Worm (Caenorhabditis elegans) whole organism, L4 larva: ENCODE data around the gene F42A10.5.

Source experiments
- D1046.2 ChIP-seq: fragments of 200-800 bp; sonication (Bioruptor generic); IDR thresholded peaks from 2 replicates; pipeline ENCODE4 v1.3.6; 2022; ENCODE audit warnings: missing genetic modification characterization, missing compliant biosample characterization
- F44E2.7 ChIP-seq: fragments of 200-800 bp; sonication (Bioruptor generic); IDR thresholded peaks from 2 replicates; pipeline ENCODE4 v2.1.2; 2022; ENCODE audit warnings: missing genetic modification characterization, missing compliant biosample characterization
- F49E8.2 ChIP-seq: sonication (generic microtip); optimal IDR thresholded peaks from 2 replicates; lab custom pipeline; 2016; ENCODE audit warnings: missing compliant biosample characterization, mild to moderate bottlenecking, missing genetic modification characterization, borderline replicate concordance
- Y48G9A.11 ChIP-seq: fragments of 200-800 bp; sonication (Bioruptor generic); IDR thresholded peaks from 2 replicates; pipeline ENCODE4 v1.3.6; 2022; ENCODE audit warnings: missing genetic modification reagents, missing genetic modification characterization, missing compliant biosample characterization
- Y5F2A.4 ChIP-seq: fragments of 200-800 bp; sonication (Bioruptor generic); optimal IDR thresholded peaks from 2 replicates; lab custom pipeline; 2018; ENCODE audit warnings: mild to moderate bottlenecking, missing genetic modification characterization, missing compliant biosample characterization
- Y75B8A.6 ChIP-seq: fragments of 200-800 bp; sonication (Bioruptor generic); IDR thresholded peaks from 2 replicates; pipeline ENCODE4 v1.3.6; 2022; ENCODE audit warnings: missing genetic modification reagents, missing genetic modification characterization, missing compliant biosample characterization
- ZK546.5 ChIP-seq, 2 experiments: sonication (generic microtip); optimal IDR thresholded peaks; 2 replicates each; lab custom pipeline; 2017; ENCODE audit warnings: missing biosample characterization in 2 of 2, missing genetic modification characterization in 2 of 2
- aha-1 ChIP-seq: fragments of 150-350 bp; peaks from one replicate; lab custom pipeline; 2014; ENCODE audit warnings: missing biosample characterization, missing genetic modification characterization
- aly-2 ChIP-seq: sonication (generic microtip); optimal IDR thresholded peaks from 2 replicates; lab custom pipeline; 2018; ENCODE audit warnings: missing biosample characterization, missing genetic modification characterization
- ama-1 ChIP-seq: fragments of 150-350 bp; optimal IDR thresholded peaks from 2 replicates; lab custom pipeline; 2014; ENCODE audit warnings: inconsistent platforms, mixed read lengths
- ceh-20 ChIP-seq: fragments of 200-800 bp; sonication (Bioruptor generic); IDR thresholded peaks from 2 replicates; pipeline ENCODE4 v1.3.6; 2022; ENCODE audit warnings: missing genetic modification reagents, missing genetic modification characterization, missing compliant biosample characterization
- ceh-28 ChIP-seq: fragments of 150-350 bp; optimal IDR thresholded peaks from 2 replicates; lab custom pipeline; 2014; ENCODE audit warnings: missing biosample characterization, missing genetic modification reagents, missing genetic modification characterization
- ceh-32 ChIP-seq: sonication (generic microtip); optimal IDR thresholded peaks from 2 replicates; lab custom pipeline; 2016; ENCODE audit warnings: mild to moderate bottlenecking, missing genetic modification characterization, missing compliant biosample characterization; ENCODE audit not compliant: poor library complexity
- ceh-44 ChIP-seq: fragments of 200-800 bp; sonication (Bioruptor generic); IDR thresholded peaks from 2 replicates; pipeline ENCODE4 v1.3.6; 2022; ENCODE audit warnings: missing genetic modification reagents, missing genetic modification characterization, missing compliant biosample characterization
- ceh-82 ChIP-seq: sonication (generic microtip); optimal IDR thresholded peaks from 2 replicates; lab custom pipeline; 2017; ENCODE audit warnings: missing biosample characterization, missing genetic modification characterization
- cey-2 ChIP-seq: sonication (generic microtip); optimal IDR thresholded peaks from 3 replicates; lab custom pipeline; 2017; ENCODE audit warnings: missing genetic modification characterization, mild to moderate bottlenecking, missing compliant biosample characterization, antibody characterized with exemption, borderline replicate concordance; ENCODE audit not compliant: insufficient read depth
- ctbp-1 ChIP-seq: fragments of 200-800 bp; sonication (Bioruptor generic); IDR thresholded peaks from 2 replicates; pipeline ENCODE4 v1.3.6; 2022; ENCODE audit warnings: missing genetic modification reagents, missing genetic modification characterization, missing compliant biosample characterization
- daf-8 ChIP-seq: fragments of 200-800 bp; sonication (Bioruptor generic); IDR thresholded peaks from 2 replicates; pipeline ENCODE4 v1.3.6; 2022; ENCODE audit warnings: missing genetic modification characterization, missing compliant biosample characterization
- dmd-8 ChIP-seq: fragments of 200-800 bp; sonication (Bioruptor generic); IDR thresholded peaks from 2 replicates; pipeline ENCODE4 v1.3.6; 2022; ENCODE audit warnings: missing genetic modification characterization, missing compliant biosample characterization
- gei-8 ChIP-seq: fragments of 200-800 bp; sonication (Bioruptor generic); optimal IDR thresholded peaks from 2 replicates; lab custom pipeline; 2018; ENCODE audit warnings: mild to moderate bottlenecking, missing genetic modification characterization, missing compliant biosample characterization
- hif-1 ChIP-seq, 2 experiments: sonication (generic microtip); optimal IDR thresholded peaks; 2 replicates each; lab custom pipeline; 2016 to 2017; ENCODE audit warnings: missing compliant biosample characterization in 2 of 2, missing genetic modification characterization in 2 of 2, missing genetic modification reagents in 2 of 2, missing genotype in 2 of 2, mild to moderate bottlenecking in 1 of 2
- hlh-11 ChIP-seq: fragments of 200-800 bp; sonication (Bioruptor generic); optimal IDR thresholded peaks from 2 replicates; lab custom pipeline; 2018; ENCODE audit warnings: mild to moderate bottlenecking, missing genetic modification characterization, missing compliant biosample characterization
- hlh-30 ChIP-seq: sonication (generic microtip); optimal IDR thresholded peaks from 2 replicates; lab custom pipeline; 2017; ENCODE audit warnings: antibody characterized with exemption, mild to moderate bottlenecking, missing genetic modification characterization, missing compliant biosample characterization; ENCODE audit not compliant: insufficient read depth
- hmg-1.1 ChIP-seq: fragments of 200-800 bp; sonication (Bioruptor generic); IDR thresholded peaks from 2 replicates; pipeline ENCODE4 v1.3.6; 2022; ENCODE audit warnings: missing genetic modification reagents, missing genetic modification characterization, missing compliant biosample characterization
- lin-13 ChIP-seq: fragments of 150-350 bp; optimal IDR thresholded peaks from 2 replicates; lab custom pipeline; 2014; ENCODE audit warnings: missing biosample characterization, missing genetic modification reagents, missing genetic modification characterization
- lin-29 ChIP-seq: fragments of 200-800 bp; sonication (Bioruptor generic); IDR thresholded peaks from 2 replicates; pipeline ENCODE4 v1.3.6; 2022; ENCODE audit warnings: missing genetic modification reagents, missing genetic modification characterization, missing compliant biosample characterization
- lsy-2 ChIP-seq, 2 experiments: fragments of 150-350 bp in 1 of 2; sonication (generic microtip) in 1 of 2; optimal IDR thresholded peaks; 2 replicates each; lab custom pipeline; 2014 to 2017; ENCODE audit warnings: missing biosample characterization in 2 of 2, missing genetic modification characterization in 2 of 2
- madf-5 ChIP-seq, 2 experiments: fragments of 200-800 bp; sonication (Bioruptor generic); IDR thresholded peaks; 2 replicates each; pipeline ENCODE4 v1.3.6; 2022; ENCODE audit warnings: missing compliant biosample characterization in 2 of 2, missing genetic modification characterization in 2 of 2
- madf-9 ChIP-seq: fragments of 200-800 bp; sonication (Bioruptor generic); conservative IDR thresholded peaks from 2 replicates; pipeline ENCODE4 v1.3.6; 2022; ENCODE audit warnings: missing genetic modification reagents, missing genetic modification characterization, missing compliant biosample characterization
- mdl-1 ChIP-seq, 2 experiments: fragments of 150-350 bp in 1 of 2; sonication (generic microtip) in 1 of 2; optimal IDR thresholded peaks; 2 replicates each; lab custom pipeline; 2014 to 2017; ENCODE audit warnings: missing biosample characterization in 2 of 2, missing genetic modification characterization in 2 of 2
- mdt-29 ChIP-seq: fragments of 200-800 bp; sonication (Bioruptor generic); IDR thresholded peaks from 2 replicates; pipeline ENCODE4 v1.3.6; 2022; ENCODE audit warnings: missing genetic modification reagents, missing genetic modification characterization, missing compliant biosample characterization
- mxl-2 ChIP-seq: fragments of 200-800 bp; sonication (Bioruptor generic); conservative IDR thresholded peaks from 2 replicates; pipeline ENCODE4 v1.3.6; 2022; ENCODE audit warnings: missing genetic modification reagents, missing genetic modification characterization, missing compliant biosample characterization
- mxl-3 ChIP-seq: fragments of 200-800 bp; sonication (Bioruptor generic); optimal IDR thresholded peaks from 2 replicates; lab custom pipeline; 2018; ENCODE audit warnings: mild to moderate bottlenecking, missing genetic modification characterization, missing compliant biosample characterization
- nhr-10 ChIP-seq: fragments of 150-350 bp; optimal IDR thresholded peaks from 2 replicates; lab custom pipeline; 2014; ENCODE audit warnings: missing biosample characterization, missing genetic modification characterization
- nhr-102 ChIP-seq: sonication (generic microtip); optimal IDR thresholded peaks from 2 replicates; lab custom pipeline; 2016; ENCODE audit warnings: mild to moderate bottlenecking, missing genetic modification characterization, moderate library complexity, missing compliant biosample characterization
- nhr-11 ChIP-seq: fragments of 150-350 bp; optimal IDR thresholded peaks from 2 replicates; lab custom pipeline; 2014; ENCODE audit warnings: missing biosample characterization, missing genetic modification characterization
- nhr-28 ChIP-seq: fragments of 150-350 bp; optimal IDR thresholded peaks from 2 replicates; lab custom pipeline; 2014; ENCODE audit warnings: missing biosample characterization, missing genetic modification characterization
- nhr-42 ChIP-seq: fragments of 200-800 bp; sonication (Bioruptor generic); IDR thresholded peaks from 2 replicates; pipeline ENCODE4 v1.3.6; 2022; ENCODE audit warnings: missing genetic modification characterization, missing compliant biosample characterization
- nhr-48 ChIP-seq: sonication (generic microtip); optimal IDR thresholded peaks from 2 replicates; lab custom pipeline; 2016; ENCODE audit warnings: mild to moderate bottlenecking, missing genetic modification characterization, missing compliant biosample characterization
- pqm-1 ChIP-seq: sonication (generic microtip); optimal IDR thresholded peaks from 2 replicates; lab custom pipeline; 2017; ENCODE audit warnings: missing biosample characterization, missing genetic modification characterization
- sdz-12 ChIP-seq: fragments of 200-800 bp; sonication (Bioruptor generic); optimal IDR thresholded peaks from 2 replicates; lab custom pipeline; 2018; ENCODE audit warnings: mild to moderate bottlenecking, missing genetic modification characterization, missing compliant biosample characterization
- skn-1 ChIP-seq: fragments of 150-350 bp; optimal IDR thresholded peaks from 2 replicates; lab custom pipeline; 2014; ENCODE audit warnings: missing biosample characterization, missing genetic modification characterization
- snpc-1.2 ChIP-seq: fragments of 200-800 bp; sonication (Bioruptor generic); IDR thresholded peaks from 2 replicates; pipeline ENCODE4 v1.3.6; 2022; ENCODE audit warnings: missing genetic modification reagents, missing genetic modification characterization, missing compliant biosample characterization
- spr-3 ChIP-seq: fragments of 200-800 bp; sonication (Bioruptor generic); optimal IDR thresholded peaks from 2 replicates; lab custom pipeline; 2018; ENCODE audit warnings: mild to moderate bottlenecking, missing genetic modification characterization, missing compliant biosample characterization
- tra-1 ChIP-seq: fragments of 200-800 bp; sonication (Bioruptor generic); IDR thresholded peaks from 2 replicates; pipeline ENCODE4 v1.3.6; 2022; ENCODE audit warnings: missing genetic modification reagents, missing genetic modification characterization, missing compliant biosample characterization
- unc-130 ChIP-seq: sonication (generic microtip); optimal IDR thresholded peaks from 2 replicates; lab custom pipeline; 2016; ENCODE audit warnings: missing genetic modification reagents, missing genetic modification characterization, missing compliant biosample characterization
- unc-39 ChIP-seq: sonication (generic microtip); optimal IDR thresholded peaks from 2 replicates; lab custom pipeline; 2017; ENCODE audit warnings: missing biosample characterization, missing genetic modification characterization
- unc-62 ChIP-seq, 3 experiments: fragments of 150-350 bp in 1 of 3; sonication (generic microtip); optimal IDR thresholded peaks in 2 of 3; peaks in 1 of 3; 1 replicate in 1 of 3; 2 replicates in 2 of 3; lab custom pipeline; 2014 to 2017; ENCODE audit warnings: missing biosample characterization in 3 of 3, missing genetic modification characterization in 3 of 3, missing genetic modification reagents in 3 of 3, missing genotype in 1 of 3
- zfp-3 ChIP-seq: fragments of 200-800 bp; sonication (Bioruptor generic); conservative IDR thresholded peaks from 2 replicates; pipeline ENCODE4 v1.3.6; 2022; ENCODE audit warnings: missing genetic modification reagents, missing genetic modification characterization, missing compliant biosample characterization

The F42A10.5 gene

DNA sequence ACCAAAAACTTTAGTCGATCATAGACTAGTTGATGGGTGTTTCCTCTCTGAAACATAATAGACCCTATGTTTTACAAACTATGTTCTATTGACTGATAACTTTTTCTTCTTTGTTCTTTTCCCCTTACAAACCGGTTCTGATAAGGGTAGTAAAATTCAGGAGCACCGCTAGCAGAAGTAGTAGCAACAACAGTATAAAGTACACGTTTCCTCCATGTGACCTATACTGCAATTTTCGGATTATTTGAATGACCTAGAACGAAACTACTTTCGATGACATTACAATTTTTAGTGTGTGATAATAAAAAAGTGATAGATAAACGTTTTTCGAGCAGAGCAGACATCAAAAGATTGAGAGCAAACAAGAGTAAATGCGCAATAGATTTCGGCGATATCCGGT, 7.0 kb upstream of the F42A10.5 start (continued):
- TF ChIP-seq nhr-11 (no peak), spr-3 (no peak), nhr-42 (GFP tag; lab: Robert Waterston, UW) (no peak), ceh-32 (tag; lab: Kevin White, UChicago) (no peak), hmg-1.1 (GFP tag; lab: Robert Waterston, UW) (no peak), mxl-2 (GFP tag; lab: Robert Waterston, UW) (no peak), cey-2 (no peak), lin-29 (GFP tag; lab: Robert Waterston, UW) (no peak), unc-39 (tag; lab: Kevin White, UChicago) (no peak), madf-5 (GFP tag; IDR thresholded peaks at IDR 0.05; lab: Robert Waterston, UW) (no peak), nhr-10 (tag; lab: Kevin White, UChicago) (no peak), dmd-8 (GFP tag; lab: Robert Waterston, UW) (no peak), mxl-3 (GFP tag; lab: Kevin White, UChicago) (peak; percentile 4), Y48G9A.11 (GFP tag; lab: Robert Waterston, UW) (no peak), ZK546.5 (tag; optimal IDR thresholded peaks at IDR 0.05; lab: Kevin White, UChicago) (no peak), unc-130 (GFP tag; lab: Kevin White, UChicago) (no peak), aly-2 (tag; lab: Kevin White, UChicago) (no peak), ceh-44 (GFP tag; lab: Robert Waterston, UW) (no peak), hlh-11 (peak; percentile 78), madf-9 (no peak), Y5F2A.4 (GFP tag; lab: Kevin White, UChicago) (no peak), hlh-30 (peak; percentile 5), gei-8 (GFP tag; lab: Kevin White, UChicago) (no peak), tra-1 (GFP tag; lab: Robert Waterston, UW) (0 out of 2 replicates have a peak, but pooled peaks have one; percentile 20), ceh-20 (no peak), ama-1 (lab: Kevin White, UChicago) (no peak), Y75B8A.6 (GFP tag; lab: Robert Waterston, UW) (no peak), ctbp-1 (no peak)

DNA sequence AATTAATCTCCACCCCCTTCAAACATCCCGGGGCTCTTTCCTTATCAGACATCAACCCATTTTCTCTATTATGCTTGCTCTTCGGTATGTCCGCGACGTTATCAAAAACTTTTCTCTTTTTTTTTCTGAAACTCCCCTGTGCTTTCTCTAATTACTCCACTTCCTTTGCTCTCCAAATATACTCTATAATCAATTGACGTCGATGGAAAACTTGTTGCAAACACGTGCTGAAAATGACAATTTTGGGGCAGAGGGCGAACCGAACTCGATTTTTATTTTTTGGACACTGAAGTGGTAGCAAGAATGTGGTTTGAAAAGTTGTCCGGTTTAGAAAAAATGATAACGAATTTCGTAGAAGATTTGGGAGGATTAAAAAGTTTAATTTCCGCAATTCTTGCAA, 5.8 kb upstream of the F42A10.5 start:
- TF ChIP-seq nhr-48 (tag; lab: Kevin White, UChicago) (peak; percentile 82), skn-1 (no peak), nhr-28 (tag; lab: Kevin White, UChicago) (peak; percentile 76), zfp-3 (GFP tag; lab: Robert Waterston, UW) (no peak), dmd-8 (GFP tag; lab: Robert Waterston, UW) (no peak), tra-1 (GFP tag; lab: Robert Waterston, UW) (peak; percentile 73; the same call in 1 of the 2 replicates), lsy-2 (tag; optimal IDR thresholded peaks at IDR 0.05; lab: Kevin White, UChicago) (no peak), nhr-42 (GFP tag; lab: Robert Waterston, UW) (no peak), nhr-102 (tag; lab: Kevin White, UChicago) (peak; percentile 4), F49E8.2 (tag; lab: Kevin White, UChicago) (no peak), unc-62 (GFP tag; optimal IDR thresholded peaks at IDR 0.05 in 1 of 2; lab: Kevin White, UChicago) (peak in 1 of 2 experiments; percentile 37), unc-62 (tag; optimal IDR thresholded peaks at IDR 0.05; lab: Kevin White, UChicago) (no peak), sdz-12 (GFP tag; lab: Kevin White, UChicago) (no peak), mdt-29 (GFP tag; lab: Robert Waterston, UW) (no peak), daf-8 (GFP tag; lab: Robert Waterston, UW) (no peak), ceh-28 (tag; lab: Kevin White, UChicago) (no peak), hif-1 (tag; optimal IDR thresholded peaks at IDR 0.05; lab: Kevin White, UChicago) (no peak), F44E2.7 (GFP tag; lab: Robert Waterston, UW) (no peak), mxl-3 (GFP tag; lab: Kevin White, UChicago) (peak; percentile 77), aha-1 (tag; lab: Kevin White, UChicago) (no peak), pqm-1 (tag; lab: Kevin White, UChicago) (peak; percentile 92), D1046.2 (GFP tag; lab: Robert Waterston, UW) (no peak), hlh-11 (peak; percentile 84), ceh-20 (no peak), hlh-30 (peak; percentile 18), lin-13 (GFP tag; lab: Kevin White, UChicago) (no peak), ceh-44 (GFP tag; lab: Robert Waterston, UW) (no peak), mdl-1 (tag; optimal IDR thresholded peaks at IDR 0.05; lab: Kevin White, UChicago) (peak in 1 of 2 experiments; percentile 78), snpc-1.2 (no peak), aly-2 (tag; lab: Kevin White, UChicago) (no peak), ceh-82 (tag; lab: Kevin White, UChicago) (no peak)
